Fruit fly (Drosophila melanogaster) whole organism, embryonic: ENCODE data around the gene Dup99B.

Experiments
- CG16863 ChIP-seq: fragments of 200-800 bp; sonication (Bioruptor generic); optimal IDR thresholded peaks from 3 replicates; lab custom pipeline; 2016; ENCODE audit warnings: missing biosample characterization, missing genetic modification characterization
- CG17802 ChIP-seq: fragments of 200-800 bp; sonication (Bioruptor generic); optimal IDR thresholded peaks from 2 replicates; lab custom pipeline; 2018; ENCODE audit warnings: missing biosample characterization, mild to moderate bottlenecking, missing genetic modification characterization, moderate library complexity
- CG18764 ChIP-seq: fragments of 200-800 bp; sonication (Bioruptor generic); optimal IDR thresholded peaks from 3 replicates; lab custom pipeline; 2016; ENCODE audit warnings: missing biosample characterization, missing genetic modification characterization
- CG6654 ChIP-seq: fragments of 200-800 bp; sonication (Bioruptor generic); optimal IDR thresholded peaks from 2 replicates; lab custom pipeline; 2017; ENCODE audit warnings: missing biosample characterization, mild to moderate bottlenecking, missing genetic modification characterization
- CG6813 ChIP-seq: fragments of 200-800 bp; sonication (Bioruptor generic); optimal IDR thresholded peaks from 2 replicates; lab custom pipeline; 2017; ENCODE audit warnings: missing biosample characterization, missing genetic modification characterization, mild to moderate bottlenecking, moderate library complexity, missing genetic modification reagents
- ERR ChIP-seq: fragments of 200-800 bp; sonication (Bioruptor generic); optimal IDR thresholded peaks from 2 replicates; lab custom pipeline; 2016; ENCODE audit warnings: missing biosample characterization, missing genetic modification characterization
- crc ChIP-seq: fragments of 200-800 bp; sonication (Bioruptor generic); optimal IDR thresholded peaks from 2 replicates; lab custom pipeline; 2016; ENCODE audit warnings: missing biosample characterization, missing genetic modification characterization
- pan ChIP-seq, 4 experiments: fragments of >200 bp in 3 of 4; fragments of 200-800 bp in 1 of 4; sonication (Bioruptor generic) in 1 of 4; optimal IDR thresholded peaks in 3 of 4; IDR thresholded peaks in 1 of 4; 2 replicates each; pipeline versions ENCODE4 v1.3.6 to Lab custom; 2017 to 2022; ENCODE audit warnings: missing biosample characterization in 2 of 4, missing genetic modification characterization in 2 of 4, mixed read lengths in 1 of 4
- pum ChIP-seq: fragments of 200-800 bp; sonication (Bioruptor generic); optimal IDR thresholded peaks from 2 replicates; lab custom pipeline; 2016; ENCODE audit warnings: missing biosample characterization, missing genetic modification characterization
- sima ChIP-seq: fragments of 200-800 bp; sonication (Bioruptor generic); optimal IDR thresholded peaks from 2 replicates; lab custom pipeline; 2016; ENCODE audit warnings: missing biosample characterization, missing genetic modification characterization
- tup ChIP-seq: fragments of 200-800 bp; sonication (Bioruptor generic); optimal IDR thresholded peaks from 2 replicates; lab custom pipeline; 2016; ENCODE audit warnings: missing biosample characterization, mild to moderate bottlenecking, missing genetic modification characterization, moderate library complexity
- tx ChIP-seq: fragments of 200-800 bp; sonication (Bioruptor generic); optimal IDR thresholded peaks from 2 replicates; lab custom pipeline; 2016; ENCODE audit warnings: missing biosample characterization, missing genetic modification characterization

- no peak for TF ChIP-seq pum
- no peak for TF ChIP-seq tup (GFP tag; lab: Kevin White, UChicago)
- no peak for TF ChIP-seq crc (GFP tag; lab: Kevin White, UChicago)
- TF ChIP-seq CG17802 (tag; lab: Kevin White, UChicago) = no peak
- no peak for TF ChIP-seq CG6654 (GFP tag; lab: Kevin White, UChicago)
- no peak for TF ChIP-seq ERR (GFP tag; lab: Kevin White, UChicago)
- no peak for TF ChIP-seq pan (optimal IDR thresholded peaks at IDR 0.05; lab: Kevin White, UChicago)
- no peak for TF ChIP-seq pan (GFP tag; optimal IDR thresholded peaks at IDR 0.05 in 1 of 2, IDR thresholded peaks at IDR 0.05 in 1 of 2)
- TF ChIP-seq CG18764 (GFP tag; lab: Kevin White, UChicago) = no peak
- no peak for TF ChIP-seq CG6813 (GFP tag; lab: Kevin White, UChicago)
- TF ChIP-seq tx (GFP tag; lab: Kevin White, UChicago) = no peak
- TF ChIP-seq CG16863 = no peak
- no peak for TF ChIP-seq sima
Measured at dm6 chr3R:29690960-29691527, 24.1 kb downstream of the Dup99B start.
